Fruit fly (Drosophila melanogaster) Kc167 (cell line): Measurements from ENCODE around the gene woc.

Experiments
- Sin3A ChIP-seq: fragments of >200 bp; optimal IDR thresholded peaks from 2 replicates; lab custom pipeline; 2018; ENCODE audit warnings: missing external identifiers
- h ChIP-seq: fragments of >200 bp; optimal IDR thresholded peaks from 3 replicates; lab custom pipeline; 2018; ENCODE audit warnings: missing external identifiers
- psq ChIP-seq: fragments of >200 bp; optimal IDR thresholded peaks from 2 replicates; lab custom pipeline; 2017; ENCODE audit warnings: missing external identifiers
- ttk ChIP-seq: sonication (Bioruptor generic); optimal IDR thresholded peaks from 2 replicates; lab custom pipeline; 2017; ENCODE audit warnings: missing external identifiers

- TF ChIP-seq Sin3A (lab: Kevin White, UChicago) = no peak
- TF ChIP-seq ttk = no peak
- TF ChIP-seq psq = no peak
- no peak for TF ChIP-seq h
Observed at dm6 chr3R:27293065-27293464, 29.2 kb upstream of the woc start.
